Fruit fly (Drosophila melanogaster) whole organism, embryonic: ENCODE measurements around the gene CG32032.
A peak's percentile ranks its signal among the peaks of the same experiment; 100 is the strongest.

ENCODE experiments used
- BEAF-32 ChIP-seq: fragments of 200-800 bp; sonication (Bioruptor generic); optimal IDR thresholded peaks from 3 replicates; lab custom pipeline; 2017; ENCODE audit warnings: missing biosample characterization, missing genetic modification characterization, mild to moderate bottlenecking, moderate library complexity, missing genetic modification reagents
- BtbVII ChIP-seq: fragments of 200-800 bp; sonication (Bioruptor generic); optimal IDR thresholded peaks from 3 replicates; lab custom pipeline; 2017; ENCODE audit warnings: missing biosample characterization, mild to moderate bottlenecking, missing genetic modification characterization
- CG10267 ChIP-seq: fragments of 200-800 bp; sonication (Bioruptor generic); optimal IDR thresholded peaks from 2 replicates; lab custom pipeline; 2018; ENCODE audit warnings: missing biosample characterization, mild to moderate bottlenecking, missing genetic modification characterization, moderate library complexity
- CG11247 ChIP-seq: fragments of 200-800 bp; sonication (Bioruptor generic); IDR thresholded peaks from 2 replicates; pipeline ENCODE4 v1.3.6; 2022; ENCODE audit warnings: missing biosample characterization, missing genetic modification characterization
- CG11696 ChIP-seq: fragments of 200-800 bp; sonication (Bioruptor generic); IDR thresholded peaks from 2 replicates; pipeline ENCODE4 v1.3.6; 2022; ENCODE audit warnings: missing biosample characterization, missing genetic modification characterization
- CG14710 ChIP-seq: fragments of 200-800 bp; sonication (Bioruptor generic); optimal IDR thresholded peaks from 3 replicates; lab custom pipeline; 2019; ENCODE audit warnings: missing biosample characterization, mild to moderate bottlenecking, missing genetic modification characterization, moderate library complexity
- CG14860 ChIP-seq: fragments of 200-800 bp; sonication (Bioruptor generic); IDR thresholded peaks from 3 replicates; pipeline ENCODE4 v1.3.6; 2022; ENCODE audit warnings: missing biosample characterization, missing genetic modification characterization; ENCODE audit not compliant: partially characterized antibody
- CG15479 ChIP-seq: fragments of 200-800 bp; sonication (Bioruptor generic); optimal IDR thresholded peaks from 3 replicates; lab custom pipeline; 2019; ENCODE audit warnings: missing biosample characterization, mild to moderate bottlenecking, missing genetic modification characterization, moderate library complexity
- CG16815 ChIP-seq: fragments of 200-800 bp; sonication (Bioruptor generic); optimal IDR thresholded peaks from 3 replicates; lab custom pipeline; 2017; ENCODE audit warnings: missing biosample characterization, mild to moderate bottlenecking, missing genetic modification characterization
- CG17359 ChIP-seq: fragments of 200-800 bp; sonication (Bioruptor generic); optimal IDR thresholded peaks from 3 replicates; lab custom pipeline; 2018; ENCODE audit warnings: missing biosample characterization, mild to moderate bottlenecking, missing genetic modification characterization, moderate library complexity
- CG2116 ChIP-seq: fragments of 200-800 bp; sonication (Bioruptor generic); optimal IDR thresholded peaks from 3 replicates; lab custom pipeline; 2018; ENCODE audit warnings: missing biosample characterization, mild to moderate bottlenecking, missing genetic modification characterization
- CG2120 ChIP-seq: fragments of 200-800 bp; sonication (Bioruptor generic); optimal IDR thresholded peaks from 3 replicates; lab custom pipeline; 2016; ENCODE audit warnings: missing biosample characterization, missing genetic modification characterization
- CG2678 ChIP-seq: fragments of 200-800 bp; sonication (Bioruptor generic); optimal IDR thresholded peaks from 3 replicates; lab custom pipeline; 2019; ENCODE audit warnings: missing biosample characterization, mild to moderate bottlenecking, missing genetic modification characterization, moderate library complexity
- CG3847 ChIP-seq: fragments of 200-800 bp; sonication (Bioruptor generic); IDR thresholded peaks from 2 replicates; pipeline ENCODE4 v1.3.6; 2022; ENCODE audit warnings: missing biosample characterization, missing genetic modification characterization
- CG42726 ChIP-seq: fragments of 200-800 bp; sonication (Bioruptor generic); IDR thresholded peaks from 2 replicates; pipeline ENCODE4 v1.3.6; 2022; ENCODE audit warnings: missing biosample characterization, missing genetic modification characterization; ENCODE audit not compliant: partially characterized antibody
- CG4360 ChIP-seq: fragments of 200-800 bp; sonication (Bioruptor generic); IDR thresholded peaks from 2 replicates; pipeline ENCODE4 v1.3.6; 2022; ENCODE audit warnings: missing biosample characterization, missing genetic modification characterization
- CG4617 ChIP-seq: fragments of 200-800 bp; sonication (Bioruptor generic); optimal IDR thresholded peaks from 3 replicates; lab custom pipeline; 2016; ENCODE audit warnings: missing biosample characterization, missing genetic modification characterization, borderline replicate concordance
- CG4854 ChIP-seq: fragments of 200-800 bp; sonication (Bioruptor generic); optimal IDR thresholded peaks from 2 replicates; lab custom pipeline; 2016; ENCODE audit warnings: missing biosample characterization, missing genetic modification characterization, inconsistent platforms
- CG5245 ChIP-seq: fragments of 200-800 bp; sonication (Bioruptor generic); optimal IDR thresholded peaks from 3 replicates; lab custom pipeline; 2016; ENCODE audit warnings: missing biosample characterization, missing genetic modification characterization
- CG6689 ChIP-seq: fragments of 200-800 bp; sonication (Bioruptor generic); IDR thresholded peaks from 2 replicates; pipeline ENCODE4 v1.3.6; 2022; ENCODE audit warnings: missing biosample characterization, missing genetic modification characterization
- CG8281 ChIP-seq: fragments of 200-800 bp; sonication (Bioruptor generic); optimal IDR thresholded peaks from 2 replicates; lab custom pipeline; 2018; ENCODE audit warnings: missing biosample characterization, mild to moderate bottlenecking, missing genetic modification characterization, moderate library complexity
- CG9437 ChIP-seq: fragments of 200-800 bp; sonication (Bioruptor generic); optimal IDR thresholded peaks from 2 replicates; lab custom pipeline; 2018; ENCODE audit warnings: missing biosample characterization, mild to moderate bottlenecking, missing genetic modification characterization
- Dref ChIP-seq: fragments of 200-800 bp; sonication (Bioruptor generic); IDR thresholded peaks from 2 replicates; pipeline ENCODE4 v1.3.6; 2022; ENCODE audit warnings: missing biosample characterization, missing genetic modification characterization
- Fer3 ChIP-seq: fragments of 200-800 bp; sonication (Bioruptor generic); optimal IDR thresholded peaks from 2 replicates; lab custom pipeline; 2018; ENCODE audit warnings: missing biosample characterization, mild to moderate bottlenecking, missing genetic modification characterization, moderate library complexity
- Hr78 ChIP-seq, 2 experiments: fragments of 200-800 bp in 1 of 2; fragments of >200 bp in 1 of 2; sonication (Bioruptor generic) in 1 of 2; optimal IDR thresholded peaks; 2 replicates each; lab custom pipeline; 2017 to 2019; ENCODE audit warnings: missing biosample characterization in 2 of 2, missing genetic modification characterization in 2 of 2, mild to moderate bottlenecking in 1 of 2, moderate library complexity in 1 of 2
- Jarid2 ChIP-seq: fragments of 200-800 bp; sonication (Bioruptor generic); optimal IDR thresholded peaks from 3 replicates; lab custom pipeline; 2017; ENCODE audit warnings: mild to moderate bottlenecking, missing biosample characterization, missing genetic modification reagents, missing genetic modification characterization
- Med ChIP-seq: fragments of 200-800 bp; sonication (Bioruptor generic); peaks from one replicate; lab custom pipeline; 2016; ENCODE audit warnings: missing biosample characterization, missing genetic modification characterization, mild to moderate bottlenecking, inconsistent platforms, moderate library complexity
- Myb ChIP-seq: fragments of 200-800 bp; sonication (Bioruptor generic); optimal IDR thresholded peaks from 2 replicates; lab custom pipeline; 2016; ENCODE audit warnings: missing biosample characterization, missing genetic modification characterization
- Sin3A ChIP-seq: fragments of >200 bp; optimal IDR thresholded peaks from 2 replicates; lab custom pipeline; 2018
- abd-A ChIP-seq: fragments of 200-800 bp; sonication (Bioruptor generic); optimal IDR thresholded peaks from 3 replicates; lab custom pipeline; 2019; ENCODE audit warnings: missing biosample characterization, mild to moderate bottlenecking, missing genetic modification characterization, moderate library complexity
- amos ChIP-seq: fragments of 200-800 bp; sonication (Bioruptor generic); IDR thresholded peaks from 2 replicates; pipeline ENCODE4 v1.3.6; 2022; ENCODE audit warnings: missing biosample characterization, missing genetic modification characterization; ENCODE audit not compliant: partially characterized antibody
- chn ChIP-seq: fragments of 200-800 bp; sonication (Bioruptor generic); optimal IDR thresholded peaks from 2 replicates; lab custom pipeline; 2016; ENCODE audit warnings: missing biosample characterization, missing genetic modification characterization
- crol ChIP-seq: fragments of 200-800 bp; sonication (Bioruptor generic); IDR thresholded peaks from 2 replicates; pipeline ENCODE4 v1.3.6; 2022; ENCODE audit warnings: missing biosample characterization, missing genetic modification characterization
- dmrt11E ChIP-seq: fragments of 200-800 bp; sonication (Bioruptor generic); optimal IDR thresholded peaks from 3 replicates; lab custom pipeline; 2018; ENCODE audit warnings: missing biosample characterization, mild to moderate bottlenecking, missing genetic modification characterization, moderate library complexity
- ewg ChIP-seq: fragments of 200-800 bp; sonication (Bioruptor generic); optimal IDR thresholded peaks from 3 replicates; lab custom pipeline; 2017; ENCODE audit warnings: mild to moderate bottlenecking, missing biosample characterization, missing genetic modification reagents, missing genetic modification characterization
- exex ChIP-seq: fragments of 200-800 bp; sonication (Bioruptor generic); optimal IDR thresholded peaks from 4 replicates; lab custom pipeline; 2018; ENCODE audit warnings: missing biosample characterization, mild to moderate bottlenecking, missing genetic modification characterization, moderate library complexity
- grau ChIP-seq: fragments of 200-800 bp; optimal IDR thresholded peaks from 3 replicates; lab custom pipeline; 2019; ENCODE audit warnings: missing biosample characterization, mild to moderate bottlenecking, missing genetic modification characterization, moderate library complexity
- knrl ChIP-seq: fragments of 200-800 bp; sonication (Bioruptor generic); IDR thresholded peaks from 3 replicates; pipeline ENCODE4 v1.3.6; 2022; ENCODE audit warnings: missing biosample characterization, missing genetic modification characterization; ENCODE audit not compliant: partially characterized antibody
- lola ChIP-seq, 3 experiments: fragments of >200 bp in 2 of 3; fragments of 200-800 bp in 1 of 3; sonication (Bioruptor generic) in 1 of 3; optimal IDR thresholded peaks; 2 replicates each; lab custom pipeline; 2017 to 2019; ENCODE audit warnings: missing biosample characterization in 3 of 3, missing genetic modification characterization in 3 of 3, mild to moderate bottlenecking in 1 of 3, moderate library complexity in 1 of 3
- luna ChIP-seq: fragments of 200-800 bp; sonication (Bioruptor generic); optimal IDR thresholded peaks from 2 replicates; lab custom pipeline; 2016; ENCODE audit warnings: missing biosample characterization, missing genetic modification characterization
- org-1 ChIP-seq: fragments of 200-800 bp; sonication (Bioruptor generic); optimal IDR thresholded peaks from 2 replicates; lab custom pipeline; 2017; ENCODE audit warnings: missing biosample characterization, missing genetic modification characterization
- pho ChIP-seq: fragments of 200-800 bp; sonication (Bioruptor generic); optimal IDR thresholded peaks from 2 replicates; lab custom pipeline; 2016; ENCODE audit warnings: missing biosample characterization, missing genetic modification characterization
- row ChIP-seq: fragments of 200-800 bp; sonication (Bioruptor generic); IDR thresholded peaks from 3 replicates; pipeline ENCODE4 v1.3.6; 2022; ENCODE audit warnings: missing biosample characterization, missing genetic modification characterization
- stc ChIP-seq: fragments of 200-800 bp; sonication (Bioruptor generic); IDR thresholded peaks from 2 replicates; pipeline ENCODE4 v1.3.6; 2022; ENCODE audit warnings: missing biosample characterization, missing genetic modification characterization
- stwl ChIP-seq: fragments of 200-800 bp; sonication (Bioruptor generic); optimal IDR thresholded peaks from 3 replicates; lab custom pipeline; 2018; ENCODE audit warnings: missing biosample characterization, mild to moderate bottlenecking, missing genetic modification characterization, moderate library complexity
- tgo ChIP-seq: fragments of 200-800 bp; sonication (Bioruptor generic); IDR thresholded peaks from 3 replicates; pipeline ENCODE4 v1.3.6; 2022; ENCODE audit warnings: missing biosample characterization, missing genetic modification characterization
- vnd ChIP-seq: fragments of 200-800 bp; sonication (Bioruptor generic); IDR thresholded peaks from 3 replicates; pipeline ENCODE4 v1.3.6; 2022; ENCODE audit warnings: missing biosample characterization, missing genetic modification characterization; ENCODE audit not compliant: partially characterized antibody

Gene CG32032

dm6 chr3L:9136976-9137954 is 44.4 kb downstream of the CG32032 start, which contains the start of the genes Use1 and nwk:
Gene Use1 (minus strand): TSS chr3L:9137181.
Gene nwk (plus strand): TSS chr3L:9137860.
- TF ChIP-seq CG42726 (GFP tag; lab: Robert Waterston, UW) (peak; percentile 19; the same call in 1 of the 2 replicates), grau (tag; lab: Kevin White, UChicago) (peak; percentile 18), CG6689 (GFP tag; lab: Robert Waterston, UW) (no peak), dmrt11E (tag; lab: Kevin White, UChicago) (no peak), CG4617 (peak; percentile 72), CG4360 (GFP tag; lab: Robert Waterston, UW) (peak; percentile 5; the same call in 1 of the 2 replicates), CG10267 (tag; lab: Kevin White, UChicago) (peak; percentile 53), CG11696 (GFP tag; lab: Robert Waterston, UW) (no peak), CG2116 (GFP tag; lab: Kevin White, UChicago) (peak; percentile 54), CG8281 (tag; lab: Kevin White, UChicago) (peak; percentile 5), ewg (GFP tag; lab: Kevin White, UChicago) (peak; percentile 85), Hr78 (GFP tag; optimal IDR thresholded peaks at IDR 0.05; lab: Kevin White, UChicago) (peak in 1 of 2 experiments; percentile 51), Jarid2 (GFP tag; lab: Kevin White, UChicago) (no peak), Dref (GFP tag; lab: Robert Waterston, UW) (peak; percentile 82), CG17359 (tag; lab: Kevin White, UChicago) (no peak), CG9437 (peak; percentile 96), CG15479 (GFP tag; lab: Kevin White, UChicago) (no peak), pho (GFP tag; lab: Kevin White, UChicago) (peak; percentile 8), luna (GFP tag; lab: Kevin White, UChicago) (no peak), row (GFP tag; lab: Robert Waterston, UW) (peak; percentile 43), tgo (no peak), CG14710 (tag; lab: Kevin White, UChicago) (peak; percentile 37), abd-A (tag; lab: Kevin White, UChicago) (peak; percentile 55), BEAF-32 (GFP tag; lab: Kevin White, UChicago) (peak; percentile 84), crol (GFP tag; lab: Robert Waterston, UW) (no peak), Fer3 (tag; lab: Kevin White, UChicago) (no peak), CG2120 (peak; percentile 21), exex (tag; lab: Kevin White, UChicago) (peak; percentile 77), Sin3A (peak; percentile 27), CG11247 (GFP tag; lab: Robert Waterston, UW) (no peak), Myb (peak; percentile 5), stc (GFP tag; lab: Robert Waterston, UW) (no peak), vnd (peak; percentile 71), stwl (tag; lab: Kevin White, UChicago) (peak; percentile 88), knrl (GFP tag; lab: Robert Waterston, UW) (peak; percentile 86), CG16815 (GFP tag; lab: Kevin White, UChicago) (no peak), org-1 (GFP tag; lab: Kevin White, UChicago) (no peak), CG4854 (no peak), lola (GFP tag; optimal IDR thresholded peaks at IDR 0.05; lab: Kevin White, UChicago) (peak in 1 of 3 experiments; percentile 14), CG2678 (tag; lab: Kevin White, UChicago) (no peak), chn (GFP tag; lab: Kevin White, UChicago) (no peak), BtbVII (peak; percentile 14), CG5245 (GFP tag; lab: Kevin White, UChicago) (no peak), CG3847 (GFP tag; lab: Robert Waterston, UW) (peak; percentile 31; the same call in 1 of the 2 replicates), CG14860 (GFP tag; lab: Robert Waterston, UW) (peak; percentile 71), Med (GFP tag; lab: Kevin White, UChicago) (peak; percentile 79), amos (GFP tag; lab: Robert Waterston, UW) (peak; percentile 80)
